Worm (Caenorhabditis elegans): ENCODE results near the gene tag-123.
"Not testable (repeated sequence)": the region's sequence is repeated elsewhere in the genome, so short reads cannot be mapped to it uniquely, and the experiment has no call there.

tag-123 gene

ce11 chrX:8426160-8426712, 4.4 kb upstream of the tag-123 start:
- TF ChIP-seq unc-62 (GFP tag; optimal IDR thresholded peaks at IDR 0.05): no peak

ce11 chrX:8424286-8424685, 2.4 kb upstream of the tag-123 start:
- no peak for TF ChIP-seq unc-62 (GFP tag; optimal IDR thresholded peaks at IDR 0.05)

- no peak for TF ChIP-seq unc-62 (GFP tag; optimal IDR thresholded peaks at IDR 0.05)
Measured at ce11 chrX:8423633-8424032, 1.8 kb upstream of the tag-123 start, which contains the start of gene tth-1. Gene tth-1 (minus strand): TSS chrX:8423733.

- no peak for TF ChIP-seq unc-62 (GFP tag; optimal IDR thresholded peaks at IDR 0.05)
Measured at ce11 chrX:8423199-8423598, 1.3 kb upstream of the tag-123 start.

ce11 chrX:8421594-8421993, 261 bp downstream of the tag-123 start:
- no peak for TF ChIP-seq unc-62 (GFP tag; optimal IDR thresholded peaks at IDR 0.05)

- no peak for TF ChIP-seq unc-62 (GFP tag; optimal IDR thresholded peaks at IDR 0.05)
Measured at ce11 chrX:8419252-8419651, 2.6 kb downstream of the tag-123 start.

- no peak for TF ChIP-seq unc-62 (GFP tag; optimal IDR thresholded peaks at IDR 0.05)
Measured at ce11 chrX:8418382-8418781, 3.5 kb downstream of the tag-123 start, which contains the start of gene spp-13. Gene spp-13 (minus strand): TSS chrX:8418524.

- TF ChIP-seq unc-62 (GFP tag; optimal IDR thresholded peaks at IDR 0.05): no peak
Measured at ce11 chrX:8417727-8418126, 4.1 kb downstream of the tag-123 start.

ce11 chrX:8416819-8417218, 5.0 kb downstream of the tag-123 start, which contains the start of gene ced-8:
Gene ced-8 (minus strand): TSS chrX:8416919.
- TF ChIP-seq unc-62 (GFP tag; optimal IDR thresholded peaks at IDR 0.05): no peak

- TF ChIP-seq unc-62 (GFP tag; optimal IDR thresholded peaks at IDR 0.05): no peak
Measured at ce11 chrX:8413130-8413529, 8.7 kb downstream of the tag-123 start, which contains the start of gene F08F1.4. Gene F08F1.4 (plus strand): TSS chrX:8413430.

- TF ChIP-seq unc-62 (GFP tag; optimal IDR thresholded peaks at IDR 0.05): not testable (repeated sequence)
Measured at ce11 chrX:8410754-8411153, 11.1 kb downstream of the tag-123 start, which contains the start of gene F08F1.9. Gene F08F1.9 (minus strand): TSS chrX:8410854.

ce11 chrX:8408267-8408666, 13.6 kb downstream of the tag-123 start, which contains the start of gene sulp-3:
Gene sulp-3 (minus strand): TSS chrX:8408367.
- no peak for TF ChIP-seq unc-62 (GFP tag; optimal IDR thresholded peaks at IDR 0.05)

- no peak for TF ChIP-seq unc-62 (GFP tag; optimal IDR thresholded peaks at IDR 0.05)
Measured at ce11 chrX:8406815-8407214, 15.0 kb downstream of the tag-123 start.

- no peak for TF ChIP-seq unc-62 (GFP tag; optimal IDR thresholded peaks at IDR 0.05)
Measured at ce11 chrX:8404308-8405085, 17.4 kb downstream of the tag-123 start.

- TF ChIP-seq unc-62 (GFP tag; optimal IDR thresholded peaks at IDR 0.05): no peak
Measured at ce11 chrX:8394279-8394678, 27.6 kb downstream of the tag-123 start.

- TF ChIP-seq unc-62 (GFP tag; optimal IDR thresholded peaks at IDR 0.05): no peak
Measured at ce11 chrX:8392539-8392996, 29.3 kb downstream of the tag-123 start, which contains the start of gene wrk-1. Gene wrk-1 (minus strand): TSS chrX:8392589.

- no peak for TF ChIP-seq unc-62 (GFP tag; optimal IDR thresholded peaks at IDR 0.05)
Measured at ce11 chrX:8391505-8391904, 30.4 kb downstream of the tag-123 start.
